Worm (Caenorhabditis elegans): ENCODE results near the gene parp-2.

DNA sequence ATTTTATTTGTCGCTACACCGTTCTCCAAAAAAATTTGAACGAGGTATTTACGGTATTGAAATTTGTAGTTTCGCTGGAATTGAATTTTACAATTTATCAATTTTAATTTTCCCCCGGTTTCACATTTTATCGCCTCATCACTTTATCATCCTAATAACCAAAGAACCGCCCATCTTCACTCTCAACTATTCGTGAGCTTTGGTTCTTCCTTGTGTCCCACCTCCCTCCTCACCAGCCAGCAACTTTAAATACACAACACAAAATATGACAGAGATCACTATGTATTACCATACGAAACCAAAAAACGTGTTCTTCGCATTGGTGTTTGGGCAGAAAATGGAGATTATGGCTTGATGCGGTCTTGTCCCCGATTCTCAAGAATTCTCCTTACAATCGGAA lies 11.2 kb downstream of the parp-2 start:
- TF ChIP-seq ceh-30 (tag; optimal IDR thresholded peaks at IDR 0.05) (no peak), pqm-1 (tag; optimal IDR thresholded peaks at IDR 0.05) (no peak), ceh-18 (tag; optimal IDR thresholded peaks at IDR 0.05) (no peak), ceh-31 (tag; optimal IDR thresholded peaks at IDR 0.05) (no peak)
